Worm (Caenorhabditis elegans): ENCODE measurements around the gene Y54G2A.28.

Gene Y54G2A.28

DNA sequence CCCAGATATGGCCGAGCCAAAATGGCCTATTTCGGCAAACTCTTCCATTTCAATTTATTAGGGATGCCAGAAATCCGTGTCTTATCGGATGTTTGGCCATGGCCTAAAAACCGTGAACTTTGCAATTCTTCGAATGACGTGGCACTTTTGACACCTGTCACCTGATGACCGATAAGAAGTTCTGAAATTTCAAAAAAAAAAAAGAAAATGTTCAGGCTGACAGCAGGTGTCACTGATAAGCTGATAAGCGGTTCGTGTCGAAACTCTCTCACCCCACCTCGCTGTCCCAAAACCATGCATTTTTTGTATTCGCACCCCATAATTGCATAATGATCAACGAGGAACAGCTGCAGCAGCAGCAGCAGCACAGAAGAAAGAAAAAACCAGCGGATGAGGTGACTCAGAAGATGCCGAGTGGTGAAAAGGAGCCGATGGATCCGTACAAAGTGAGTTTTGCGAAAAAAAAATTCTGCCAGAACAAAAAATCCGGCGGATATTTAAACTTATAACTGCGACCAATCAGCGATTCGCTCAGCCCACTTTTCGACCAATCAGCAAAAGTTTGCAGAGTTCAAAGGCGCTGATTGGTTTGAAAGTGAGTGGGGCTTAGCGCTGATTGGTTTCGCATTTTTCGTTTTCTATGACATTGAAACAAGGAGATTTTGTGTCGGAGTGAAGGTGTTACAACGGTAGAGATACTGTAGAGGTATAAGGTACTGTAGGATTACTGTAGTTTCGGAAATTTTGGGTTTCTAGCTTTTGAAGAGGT is at the start of gene Y54G2A.28, which contains the start of gene vrp-1:
Gene Y54G2A.28, minus strand, starts transcription at position 48 of the 769 bp plus-strand sequence.
Gene vrp-1, plus strand, starts transcription at position 214 of the 769 bp plus-strand sequence.
- TF ChIP-seq fkh-10 (GFP tag; optimal IDR thresholded peaks at IDR 0.05) (no peak), pqm-1 (tag; optimal IDR thresholded peaks at IDR 0.05) (peak; percentile 55), nfya-1 (tag; optimal IDR thresholded peaks at IDR 0.05; ENCODE audit: insufficient read depth) (peak; percentile 77), ceh-28 (tag; optimal IDR thresholded peaks at IDR 0.05) (no peak), elt-2 (tag; optimal IDR thresholded peaks at IDR 0.05) (peak; percentile 97), ztf-11 (tag; optimal IDR thresholded peaks at IDR 0.05) (no peak), zag-1 (tag; optimal IDR thresholded peaks at IDR 0.05) (no peak), mml-1 (tag; optimal IDR thresholded peaks at IDR 0.05) (no peak), nhr-237 (tag; optimal IDR thresholded peaks at IDR 0.05) (no peak), ZK546.5 (tag; optimal IDR thresholded peaks at IDR 0.05) (no peak), aly-2 (tag; optimal IDR thresholded peaks at IDR 0.05) (no peak), unc-62 (GFP tag; optimal IDR thresholded peaks at IDR 0.05) (no peak)

ce11 chrIV:3055848-3056247 is 43.6 kb upstream of the Y54G2A.28 start:
- TF ChIP-seq fkh-10 (GFP tag; optimal IDR thresholded peaks at IDR 0.05) (no peak), nhr-77 (tag; optimal IDR thresholded peaks at IDR 0.05) (no peak), eor-1 (tag; optimal IDR thresholded peaks at IDR 0.05) (no peak), lin-15B (tag; optimal IDR thresholded peaks at IDR 0.05) (no peak), egl-5 (tag; optimal IDR thresholded peaks at IDR 0.05) (no peak)

- no peak for TF ChIP-seq tbx-2 (tag; optimal IDR thresholded peaks at IDR 0.05)
- TF ChIP-seq pha-4 (tag; optimal IDR thresholded peaks at IDR 0.05), result peak; percentile 38
- TF ChIP-seq lsy-12 (tag; optimal IDR thresholded peaks at IDR 0.05), result no peak
- TF ChIP-seq nhr-25 (tag; optimal IDR thresholded peaks at IDR 0.05), result no peak
- TF ChIP-seq ztf-4 (tag; optimal IDR thresholded peaks at IDR 0.05), result no peak
- TF ChIP-seq lin-39 (tag; optimal IDR thresholded peaks at IDR 0.05), result no peak
- TF ChIP-seq lin-15B (tag; optimal IDR thresholded peaks at IDR 0.05), result peak; percentile 57
- no peak for TF ChIP-seq ceh-28 (tag; optimal IDR thresholded peaks at IDR 0.05)
Observed at ce11 chrIV:3055320-3055719, 43.1 kb upstream of the Y54G2A.28 start.

DNA sequence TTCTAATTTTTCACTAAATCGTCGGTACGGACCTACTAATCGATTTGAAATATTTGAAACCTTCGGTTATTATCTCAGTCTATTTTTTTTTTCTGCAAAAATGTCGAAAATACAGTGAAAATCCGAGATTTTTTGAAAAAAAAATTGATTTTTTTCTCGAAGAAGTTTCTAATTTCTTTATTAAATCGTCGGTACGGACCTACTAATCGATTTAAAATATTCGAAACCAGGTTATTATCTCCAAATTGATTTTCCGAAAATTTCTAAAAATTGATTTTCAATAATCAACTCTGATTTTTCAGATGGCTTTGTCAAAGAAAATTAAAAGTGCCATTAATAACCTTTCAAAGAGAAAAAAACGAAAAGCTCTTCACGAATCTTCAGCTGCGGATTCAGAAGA is 41.2 kb upstream of the Y54G2A.28 start, which contains the start of gene ivph-3:
Gene ivph-3, plus strand, starts transcription at position 301 of the 400 bp plus-strand sequence.
- TF ChIP-seq nhr-23 (tag; optimal IDR thresholded peaks at IDR 0.05) (no peak), nhr-43 (tag; optimal IDR thresholded peaks at IDR 0.05; ENCODE audit: poor library complexity, severe bottlenecking) (no peak), nhr-237 (tag; optimal IDR thresholded peaks at IDR 0.05) (no peak), unc-62 (GFP tag; optimal IDR thresholded peaks at IDR 0.05) (no peak), ceh-28 (tag; optimal IDR thresholded peaks at IDR 0.05) (no peak), nhr-67 (tag; optimal IDR thresholded peaks at IDR 0.05) (no peak), elt-3 (tag; optimal IDR thresholded peaks at IDR 0.05) (no peak), pha-4 (tag; optimal IDR thresholded peaks at IDR 0.05) (no peak), nhr-12 (tag; optimal IDR thresholded peaks at IDR 0.05) (no peak), mml-1 (tag; optimal IDR thresholded peaks at IDR 0.05) (no peak), snpc-4 (tag; optimal IDR thresholded peaks at IDR 0.05) (no peak), ceh-82 (tag; optimal IDR thresholded peaks at IDR 0.05) (no peak), ceh-9 (tag; optimal IDR thresholded peaks at IDR 0.05) (no peak)

- peak; percentile 46 for TF ChIP-seq mdl-1 (tag; optimal IDR thresholded peaks at IDR 0.05)
- TF ChIP-seq snpc-4 (tag; optimal IDR thresholded peaks at IDR 0.05), result peak; percentile 69
- peak; percentile 54 for TF ChIP-seq unc-62 (GFP tag; optimal IDR thresholded peaks at IDR 0.05)
- TF ChIP-seq lin-15B (tag; optimal IDR thresholded peaks at IDR 0.05), result peak; percentile 88
- TF ChIP-seq hmg-11 (tag; optimal IDR thresholded peaks at IDR 0.05), result peak; percentile 73
- TF ChIP-seq egl-27 (tag; optimal IDR thresholded peaks at IDR 0.05), result peak; percentile 81
- TF ChIP-seq nhr-76 (tag; optimal IDR thresholded peaks at IDR 0.05), result peak; percentile 11
- TF ChIP-seq ceh-82 (tag; optimal IDR thresholded peaks at IDR 0.05), result peak; percentile 87
- TF ChIP-seq lin-39 (tag; optimal IDR thresholded peaks at IDR 0.05), result peak; percentile 80
- peak; percentile 97 for TF ChIP-seq nhr-43 (tag; optimal IDR thresholded peaks at IDR 0.05; ENCODE audit: poor library complexity, severe bottlenecking)
- peak; percentile 83 for TF ChIP-seq R02D3.7 (tag; optimal IDR thresholded peaks at IDR 0.05)
- peak; percentile 65 for TF ChIP-seq pqm-1 (tag; optimal IDR thresholded peaks at IDR 0.05)
- peak; percentile 37 for TF ChIP-seq ztf-4 (tag; optimal IDR thresholded peaks at IDR 0.05)
- peak; percentile 84 for TF ChIP-seq nhr-23 (tag; optimal IDR thresholded peaks at IDR 0.05)
- peak; percentile 17 for TF ChIP-seq elt-1 (tag; optimal IDR thresholded peaks at IDR 0.05)
- peak; percentile 75 for TF ChIP-seq jun-1 (tag; optimal IDR thresholded peaks at IDR 0.05)
- peak; percentile 73 for TF ChIP-seq nhr-77 (tag; optimal IDR thresholded peaks at IDR 0.05)
- peak; percentile 47 for TF ChIP-seq aly-2 (tag; optimal IDR thresholded peaks at IDR 0.05)
- TF ChIP-seq ZK546.5 (tag; optimal IDR thresholded peaks at IDR 0.05), result peak; percentile 28
- peak; percentile 75 for TF ChIP-seq nhr-25 (tag; optimal IDR thresholded peaks at IDR 0.05)
- TF ChIP-seq lsy-12 (tag; optimal IDR thresholded peaks at IDR 0.05), result peak; percentile 93
- peak; percentile 88 for TF ChIP-seq pha-4 (tag; optimal IDR thresholded peaks at IDR 0.05)
- TF ChIP-seq tbx-2 (tag; optimal IDR thresholded peaks at IDR 0.05), result peak; percentile 89
- peak; percentile 60 for TF ChIP-seq nhr-11 (tag; optimal IDR thresholded peaks at IDR 0.05)
- TF ChIP-seq ceh-28 (tag; optimal IDR thresholded peaks at IDR 0.05), result peak; percentile 77
Observed at ce11 chrIV:3050054-3050990, 38.1 kb upstream of the Y54G2A.28 start, which contains the start of gene eel-1. TSS of gene eel-1 (minus strand) at chrIV:3050104.
